Worm (Caenorhabditis elegans): Measurements from ENCODE around the gene C29G2.6.
"Not testable (repeated sequence)": the region's sequence is repeated elsewhere in the genome, so short reads cannot be mapped to it uniquely, and the experiment has no call there.

Gene C29G2.6

DNA sequence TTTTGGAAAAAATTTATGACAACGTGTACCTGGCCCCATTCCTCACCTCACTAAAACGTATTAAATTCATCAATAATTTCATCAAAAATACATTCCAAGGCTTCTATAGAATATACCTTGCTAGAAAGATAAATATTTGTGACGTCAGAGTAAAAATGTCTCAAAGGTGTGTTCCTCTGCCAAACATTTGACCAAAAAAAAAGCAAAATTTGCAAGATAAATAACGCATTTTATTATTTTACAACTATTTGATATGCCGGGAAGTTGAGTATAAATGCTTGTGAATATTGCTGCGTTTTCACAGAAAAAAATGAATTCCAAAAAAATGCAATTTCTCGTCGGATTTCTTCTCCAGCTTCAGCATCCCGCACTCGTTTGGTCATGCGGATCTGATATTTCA lies 5.1 kb downstream of the C29G2.6 start, which contains the start of gene C29G2.3:
C29G2.3 (plus strand) TSS at position 301 of the 400 bp plus-strand sequence.
- TF ChIP-seq ceh-13 (GFP tag; optimal IDR thresholded peaks at IDR 0.05) (no peak), ceh-36 (tag; optimal IDR thresholded peaks at IDR 0.05) (no peak), aly-1 (tag; optimal IDR thresholded peaks at IDR 0.05) (no peak), sea-1 (GFP tag; conservative IDR thresholded peaks at IDR 0.05) (no peak), hmbx-1 (tag; optimal IDR thresholded peaks at IDR 0.05) (no peak), B0310.2 (tag; optimal IDR thresholded peaks at IDR 0.05) (no peak), tbx-11 (GFP tag; IDR thresholded peaks at IDR 0.05) (no peak), pes-1 (GFP tag; IDR thresholded peaks at IDR 0.05) (no peak), ets-7 (tag; optimal IDR thresholded peaks at IDR 0.05) (no peak), tra-4 (tag; optimal IDR thresholded peaks at IDR 0.05) (no peak), hnd-1 (tag; optimal IDR thresholded peaks at IDR 0.05) (no peak), ama-1 (optimal IDR thresholded peaks at IDR 0.05) (no peak), flt-1 (GFP tag; IDR thresholded peaks at IDR 0.05) (no peak), tbx-37 (GFP tag; conservative IDR thresholded peaks at IDR 0.05) (no peak), F13C5.2 (tag; optimal IDR thresholded peaks at IDR 0.05) (no peak)

DNA sequence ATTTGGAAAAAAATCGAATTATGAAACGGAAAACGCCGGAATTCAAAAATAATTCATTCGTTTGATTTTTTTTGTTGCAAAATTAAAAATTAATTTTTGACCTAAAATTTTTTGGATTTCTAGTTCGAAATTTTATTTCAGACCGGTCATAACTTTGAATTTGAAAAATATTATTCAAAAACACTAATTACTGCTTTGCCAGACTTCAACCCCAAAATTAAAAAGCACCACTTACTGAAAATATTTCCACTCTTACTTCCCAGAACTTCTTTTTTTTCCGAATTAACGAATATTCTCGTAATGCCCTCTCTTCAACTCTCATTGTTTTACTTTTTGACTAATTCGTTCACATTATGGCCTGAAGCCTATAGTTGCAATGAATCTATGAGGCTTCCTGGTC lies 8.1 kb downstream of the C29G2.6 start, which contains the start of gene srt-4:
srt-4 (plus strand) TSS at position 301 of the 400 bp plus-strand sequence.
- TF ChIP-seq pes-1 (GFP tag; IDR thresholded peaks at IDR 0.05) (no peak), hnd-1 (tag; optimal IDR thresholded peaks at IDR 0.05) (no peak), ama-1 (optimal IDR thresholded peaks at IDR 0.05) (no peak), B0310.2 (tag; optimal IDR thresholded peaks at IDR 0.05) (no peak)

- TF ChIP-seq flt-1 (GFP tag; IDR thresholded peaks at IDR 0.05) (no peak), pes-1 (GFP tag; IDR thresholded peaks at IDR 0.05) (no peak), tbx-37 (GFP tag; conservative IDR thresholded peaks at IDR 0.05) (no peak), B0310.2 (tag; optimal IDR thresholded peaks at IDR 0.05) (no peak), scrt-1 (GFP tag; IDR thresholded peaks at IDR 0.05) (no peak)
Measured at ce11 chrV:2575716-2576115, 10.0 kb downstream of the C29G2.6 start.

DNA sequence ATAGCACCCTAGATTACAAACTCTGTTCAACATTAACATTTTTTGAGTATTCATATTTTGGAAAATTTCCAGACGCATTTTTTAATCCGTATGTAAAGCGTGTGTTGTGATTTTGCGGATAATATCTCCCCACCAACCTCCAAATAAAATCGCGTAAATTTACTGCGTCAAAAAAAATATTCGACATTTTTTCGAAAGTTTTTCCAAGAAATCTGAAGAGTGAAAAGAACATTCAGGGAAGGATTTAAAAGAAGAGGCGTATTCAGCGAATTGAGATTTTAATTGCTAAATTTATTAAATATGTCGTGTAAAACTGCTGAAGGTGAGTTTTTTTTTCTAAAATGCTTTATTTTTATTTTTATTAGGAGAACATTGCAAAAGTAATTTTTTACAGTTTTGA lies 11.8 kb downstream of the C29G2.6 start, which contains the start of gene nhr-290:
nhr-290 (plus strand) TSS at position 301 of the 400 bp plus-strand sequence.
- TF ChIP-seq aly-1 (tag; optimal IDR thresholded peaks at IDR 0.05) (no peak), scrt-1 (GFP tag; IDR thresholded peaks at IDR 0.05) (no peak), ceh-36 (tag; optimal IDR thresholded peaks at IDR 0.05) (no peak), ceh-13 (GFP tag; optimal IDR thresholded peaks at IDR 0.05) (no peak), B0310.2 (tag; optimal IDR thresholded peaks at IDR 0.05) (no peak), ama-1 (optimal IDR thresholded peaks at IDR 0.05) (no peak), hnd-1 (tag; optimal IDR thresholded peaks at IDR 0.05) (no peak), pes-1 (GFP tag; IDR thresholded peaks at IDR 0.05) (no peak), ets-7 (tag; optimal IDR thresholded peaks at IDR 0.05) (no peak), hmg-4 (GFP tag; optimal IDR thresholded peaks at IDR 0.05) (no peak), tbx-37 (GFP tag; conservative IDR thresholded peaks at IDR 0.05) (no peak), tra-4 (tag; optimal IDR thresholded peaks at IDR 0.05) (no peak), tbx-11 (GFP tag; IDR thresholded peaks at IDR 0.05) (no peak)

DNA sequence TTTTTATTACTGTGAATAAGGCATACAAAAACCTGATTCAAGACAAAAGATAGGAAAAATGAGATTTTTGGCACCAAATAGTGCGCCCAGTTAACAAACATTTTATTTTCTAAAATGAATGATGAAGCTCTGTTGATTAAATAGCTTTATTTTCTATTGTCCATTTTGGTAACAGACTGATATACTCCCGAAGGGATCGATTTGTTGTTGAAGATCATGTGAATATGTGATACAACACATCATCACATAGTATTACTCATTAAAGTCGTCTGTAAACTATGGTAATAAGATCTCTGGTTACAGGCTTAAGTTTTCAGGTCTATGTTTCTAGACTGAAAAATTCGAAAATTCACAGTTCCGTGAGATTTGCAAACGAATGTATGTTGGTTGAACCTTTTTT lies 12.6 kb downstream of the C29G2.6 start, which contains the start of gene srj-20:
srj-20 (minus strand) TSS at position 101 of the 400 bp plus-strand sequence.
- TF ChIP-seq sea-1 (GFP tag; conservative IDR thresholded peaks at IDR 0.05) (no peak), tbx-11 (GFP tag; IDR thresholded peaks at IDR 0.05) (no peak)

DNA sequence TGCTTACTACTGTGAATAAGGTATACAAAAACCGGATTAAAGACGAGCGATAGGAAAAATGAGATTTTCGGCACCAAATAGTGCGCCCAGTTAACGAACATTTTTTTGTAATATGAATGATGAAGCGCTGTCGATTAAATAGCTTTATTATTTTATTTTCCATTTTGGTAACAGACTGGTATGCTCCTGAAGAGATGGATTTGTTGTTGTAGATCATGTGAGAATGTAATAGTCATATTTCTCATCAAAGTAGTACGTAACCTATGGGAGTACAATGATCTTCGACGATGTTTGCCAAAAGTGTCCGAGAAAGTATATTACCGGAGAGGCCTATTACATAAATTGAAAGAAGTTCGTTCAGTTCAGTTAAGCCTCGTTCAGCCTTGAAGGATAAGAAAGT lies 15.1 kb downstream of the C29G2.6 start, which contains the start of gene srj-19:
srj-19 (minus strand) TSS at position 101 of the 400 bp plus-strand sequence.
- TF ChIP-seq ceh-13 (GFP tag; optimal IDR thresholded peaks at IDR 0.05) (no peak), ets-7 (tag; optimal IDR thresholded peaks at IDR 0.05) (no peak), flt-1 (GFP tag; IDR thresholded peaks at IDR 0.05) (no peak), hnd-1 (tag; optimal IDR thresholded peaks at IDR 0.05) (no peak), tra-4 (tag; optimal IDR thresholded peaks at IDR 0.05) (no peak), F13C5.2 (tag; optimal IDR thresholded peaks at IDR 0.05) (no peak), sea-1 (GFP tag; conservative IDR thresholded peaks at IDR 0.05) (no peak), ama-1 (optimal IDR thresholded peaks at IDR 0.05) (no peak), tbx-37 (GFP tag; conservative IDR thresholded peaks at IDR 0.05) (no peak), hmg-4 (GFP tag; optimal IDR thresholded peaks at IDR 0.05) (no peak), pes-1 (GFP tag; IDR thresholded peaks at IDR 0.05) (no peak), scrt-1 (GFP tag; IDR thresholded peaks at IDR 0.05) (no peak), ceh-36 (tag; optimal IDR thresholded peaks at IDR 0.05) (no peak), aly-1 (tag; optimal IDR thresholded peaks at IDR 0.05) (no peak), B0310.2 (tag; optimal IDR thresholded peaks at IDR 0.05) (no peak), tbx-11 (GFP tag; IDR thresholded peaks at IDR 0.05) (no peak), hmbx-1 (tag; optimal IDR thresholded peaks at IDR 0.05) (no peak)

ce11 chrV:2565525-2565924 lies 20.2 kb downstream of the C29G2.6 start, which contains the start of gene Y45G12C.1:
Gene Y45G12C.1 (plus strand): TSS chrV:2565683.
- TF ChIP-seq ets-7 (tag; optimal IDR thresholded peaks at IDR 0.05) (no peak), hmbx-1 (tag; optimal IDR thresholded peaks at IDR 0.05) (no peak), hnd-1 (tag; optimal IDR thresholded peaks at IDR 0.05) (no peak), sea-1 (GFP tag; conservative IDR thresholded peaks at IDR 0.05) (no peak), ceh-13 (GFP tag; optimal IDR thresholded peaks at IDR 0.05) (no peak), tbx-11 (GFP tag; IDR thresholded peaks at IDR 0.05) (no peak), ceh-36 (tag; optimal IDR thresholded peaks at IDR 0.05) (no peak), F13C5.2 (tag; optimal IDR thresholded peaks at IDR 0.05) (no peak), flt-1 (GFP tag; IDR thresholded peaks at IDR 0.05) (no peak), aly-1 (tag; optimal IDR thresholded peaks at IDR 0.05) (no peak), tra-4 (tag; optimal IDR thresholded peaks at IDR 0.05) (no peak), ama-1 (optimal IDR thresholded peaks at IDR 0.05) (no peak), scrt-1 (GFP tag; IDR thresholded peaks at IDR 0.05) (no peak), pes-1 (GFP tag; IDR thresholded peaks at IDR 0.05) (no peak), tbx-37 (GFP tag; conservative IDR thresholded peaks at IDR 0.05) (no peak), B0310.2 (tag; optimal IDR thresholded peaks at IDR 0.05) (no peak), hmg-4 (GFP tag; optimal IDR thresholded peaks at IDR 0.05) (no peak)

- TF ChIP-seq tbx-37 (GFP tag; conservative IDR thresholded peaks at IDR 0.05); ceh-13 (GFP tag; optimal IDR thresholded peaks at IDR 0.05); B0310.2 (tag; optimal IDR thresholded peaks at IDR 0.05): not testable (repeated sequence)
Measured at ce11 chrV:2561390-2561789, 24.3 kb downstream of the C29G2.6 start, which contains the start of gene gst-10. Gene gst-10 (plus strand): TSS chrV:2561690.

Data from whole organism, early embryonic.